Worm (Caenorhabditis elegans) whole organism, L3 larva: ENCODE measurements around the gene K05F6.12.

ENCODE experiments used
- R02D3.7 ChIP-seq: fragments of 150-350 bp; optimal IDR thresholded peaks from 2 replicates; lab custom pipeline; 2014; ENCODE audit warnings: missing biosample characterization, missing genetic modification characterization
- ZK546.5 ChIP-seq: sonication (generic microtip); optimal IDR thresholded peaks from 2 replicates; lab custom pipeline; 2017; ENCODE audit warnings: missing biosample characterization, missing genetic modification characterization
- aly-2 ChIP-seq: fragments of 150-350 bp; optimal IDR thresholded peaks from 2 replicates; lab custom pipeline; 2014; ENCODE audit warnings: missing biosample characterization, missing genetic modification characterization
- ceh-28 ChIP-seq: fragments of 150-350 bp; optimal IDR thresholded peaks from 2 replicates; lab custom pipeline; 2014; ENCODE audit warnings: missing biosample characterization, missing genetic modification reagents, missing genetic modification characterization
- ceh-82 ChIP-seq: fragments of 150-350 bp; optimal IDR thresholded peaks from 2 replicates; lab custom pipeline; 2014; ENCODE audit warnings: missing biosample characterization, missing genetic modification characterization
- ceh-9 ChIP-seq: sonication (generic microtip); optimal IDR thresholded peaks from 2 replicates; lab custom pipeline; 2018; ENCODE audit warnings: missing biosample characterization, missing genetic modification characterization
- egl-27 ChIP-seq: sonication (generic microtip); optimal IDR thresholded peaks from 4 replicates; lab custom pipeline; 2017; ENCODE audit warnings: missing biosample characterization, missing genetic modification reagents, missing genetic modification characterization
- egl-5 ChIP-seq: fragments of 150-350 bp; optimal IDR thresholded peaks from 2 replicates; lab custom pipeline; 2017; ENCODE audit warnings: missing biosample characterization, missing genetic modification reagents, missing genetic modification characterization, inconsistent platforms
- elt-2 ChIP-seq: sonication (generic microtip); optimal IDR thresholded peaks from 2 replicates; lab custom pipeline; 2016; ENCODE audit warnings: missing genetic modification reagents, mild to moderate bottlenecking, missing genetic modification characterization, missing compliant biosample characterization
- elt-3 ChIP-seq, 3 experiments: fragments of 150-350 bp in 1 of 3; sonication (generic microtip) in 2 of 3; optimal IDR thresholded peaks; 2 replicates in 2 of 3; 4 replicates in 1 of 3; lab custom pipeline; 2014 to 2017; ENCODE audit warnings: missing biosample characterization in 3 of 3, missing genetic modification characterization in 3 of 3
- eor-1 ChIP-seq, 2 experiments: fragments of 150-350 bp; optimal IDR thresholded peaks; 2 replicates each; lab custom pipeline; 2014 to 2018; ENCODE audit warnings: missing biosample characterization in 2 of 2, missing genetic modification characterization in 2 of 2
- fkh-10 ChIP-seq: sonication (generic microtip); optimal IDR thresholded peaks from 2 replicates; lab custom pipeline; 2017; ENCODE audit warnings: missing biosample characterization, missing genetic modification reagents, missing genetic modification characterization
- fos-1 ChIP-seq: fragments of 150-350 bp; optimal IDR thresholded peaks from 2 replicates; lab custom pipeline; 2014; ENCODE audit warnings: missing biosample characterization, missing genetic modification characterization
- hmg-11 ChIP-seq: sonication (generic microtip); optimal IDR thresholded peaks from 2 replicates; lab custom pipeline; 2016; ENCODE audit warnings: missing genetic modification characterization, missing compliant biosample characterization
- lin-15B ChIP-seq: fragments of 150-350 bp; optimal IDR thresholded peaks from 2 replicates; lab custom pipeline; 2014; ENCODE audit warnings: missing biosample characterization, missing genetic modification characterization
- lin-39 ChIP-seq: fragments of 150-350 bp; optimal IDR thresholded peaks from 2 replicates; lab custom pipeline; 2018; ENCODE audit warnings: missing biosample characterization, missing genetic modification reagents, missing genetic modification characterization
- lsy-12 ChIP-seq: sonication (generic microtip); optimal IDR thresholded peaks from 2 replicates; lab custom pipeline; 2016; ENCODE audit warnings: mild to moderate bottlenecking, missing genetic modification characterization, missing compliant biosample characterization
- mdl-1 ChIP-seq: fragments of 150-350 bp; optimal IDR thresholded peaks from 2 replicates; lab custom pipeline; 2014; ENCODE audit warnings: missing biosample characterization, missing genetic modification characterization
- mml-1 ChIP-seq: fragments of 150-350 bp; sonication (generic microtip); optimal IDR thresholded peaks from 3 replicates; lab custom pipeline; 2014; ENCODE audit warnings: missing biosample characterization, missing genetic modification characterization
- nfya-1 ChIP-seq: sonication (generic microtip); optimal IDR thresholded peaks from 2 replicates; lab custom pipeline; 2017; ENCODE audit warnings: missing genetic modification characterization, mild to moderate bottlenecking, missing compliant biosample characterization, antibody characterized with exemption, moderate library complexity; ENCODE audit not compliant: insufficient read depth
- nhr-11 ChIP-seq: fragments of 150-350 bp; optimal IDR thresholded peaks from 2 replicates; lab custom pipeline; 2014; ENCODE audit warnings: missing biosample characterization, missing genetic modification characterization
- nhr-12 ChIP-seq: fragments of 150-350 bp; optimal IDR thresholded peaks from 2 replicates; lab custom pipeline; 2014; ENCODE audit warnings: missing biosample characterization, missing genetic modification characterization
- nhr-23 ChIP-seq: fragments of 150-350 bp; optimal IDR thresholded peaks from 2 replicates; lab custom pipeline; 2014; ENCODE audit warnings: missing biosample characterization, missing genetic modification reagents, missing genetic modification characterization
- nhr-237 ChIP-seq: fragments of 150-350 bp; optimal IDR thresholded peaks from 2 replicates; lab custom pipeline; 2014; ENCODE audit warnings: missing biosample characterization, missing genetic modification characterization
- nhr-43 ChIP-seq: sonication (generic microtip); optimal IDR thresholded peaks from 2 replicates; lab custom pipeline; 2016; ENCODE audit warnings: mild to moderate bottlenecking, missing genetic modification characterization, missing compliant biosample characterization; ENCODE audit not compliant: poor library complexity, severe bottlenecking
- nhr-67 ChIP-seq: fragments of 150-350 bp; optimal IDR thresholded peaks from 2 replicates; lab custom pipeline; 2014; ENCODE audit warnings: missing biosample characterization, missing genetic modification characterization
- nhr-76 ChIP-seq: fragments of 150-350 bp; sonication (generic microtip); optimal IDR thresholded peaks from 5 replicates; lab custom pipeline; 2014; ENCODE audit warnings: missing biosample characterization, missing genetic modification characterization
- nhr-77 ChIP-seq: fragments of 150-350 bp; optimal IDR thresholded peaks from 2 replicates; lab custom pipeline; 2014; ENCODE audit warnings: missing biosample characterization, missing genetic modification characterization
- pha-4 ChIP-seq: fragments of 150-350 bp; optimal IDR thresholded peaks from 2 replicates; lab custom pipeline; 2014; ENCODE audit warnings: missing biosample characterization, missing genetic modification reagents, missing genetic modification characterization
- pqm-1 ChIP-seq: fragments of 150-350 bp; optimal IDR thresholded peaks from 2 replicates; lab custom pipeline; 2017; ENCODE audit warnings: missing biosample characterization, missing genetic modification characterization, inconsistent platforms
- sea-2 ChIP-seq: fragments of 150-350 bp; sonication (generic microtip); optimal IDR thresholded peaks from 4 replicates; lab custom pipeline; 2014; ENCODE audit warnings: missing biosample characterization, missing genetic modification reagents, missing genetic modification characterization
- skn-1 ChIP-seq: fragments of 150-350 bp; optimal IDR thresholded peaks from 2 replicates; lab custom pipeline; 2014; ENCODE audit warnings: missing biosample characterization, missing genetic modification characterization
- tbx-2 ChIP-seq: sonication (generic microtip); optimal IDR thresholded peaks from 2 replicates; lab custom pipeline; 2016; ENCODE audit warnings: mild to moderate bottlenecking, missing genetic modification characterization, missing compliant biosample characterization
- unc-39 ChIP-seq: sonication (generic microtip); optimal IDR thresholded peaks from 4 replicates; lab custom pipeline; 2017; ENCODE audit warnings: missing biosample characterization, missing genetic modification characterization
- unc-62 ChIP-seq: fragments of 150-350 bp; sonication (generic microtip); optimal IDR thresholded peaks from 4 replicates; lab custom pipeline; 2014; ENCODE audit warnings: missing biosample characterization, missing genetic modification reagents, missing genetic modification characterization
- zag-1 ChIP-seq: fragments of 150-350 bp; optimal IDR thresholded peaks from 2 replicates; lab custom pipeline; 2014; ENCODE audit warnings: missing biosample characterization, missing genetic modification characterization
- ztf-4 ChIP-seq: fragments of 150-350 bp; optimal IDR thresholded peaks from 2 replicates; lab custom pipeline; 2014; ENCODE audit warnings: missing biosample characterization, missing genetic modification characterization

The K05F6.12 gene

ce11 chrII:1545625-1546024 is at the start of gene K05F6.12:
TSS of gene K05F6.12 (plus strand) at chrII:1545925.
- no peak for TF ChIP-seq elt-2
- TF ChIP-seq nhr-76, result no peak
- TF ChIP-seq skn-1 (tag; lab: Kevin White, UChicago), result no peak
- TF ChIP-seq pha-4 (tag; lab: Kevin White, UChicago), result no peak
- TF ChIP-seq sea-2 (GFP tag; lab: Kevin White, UChicago), result no peak
- no peak for TF ChIP-seq nhr-237 (tag; lab: Kevin White, UChicago)
- no peak for TF ChIP-seq ceh-28 (tag; lab: Kevin White, UChicago)
- TF ChIP-seq fos-1, result no peak
- no peak for TF ChIP-seq nhr-43 (tag; lab: Kevin White, UChicago)
- TF ChIP-seq nhr-12, result no peak

DNA sequence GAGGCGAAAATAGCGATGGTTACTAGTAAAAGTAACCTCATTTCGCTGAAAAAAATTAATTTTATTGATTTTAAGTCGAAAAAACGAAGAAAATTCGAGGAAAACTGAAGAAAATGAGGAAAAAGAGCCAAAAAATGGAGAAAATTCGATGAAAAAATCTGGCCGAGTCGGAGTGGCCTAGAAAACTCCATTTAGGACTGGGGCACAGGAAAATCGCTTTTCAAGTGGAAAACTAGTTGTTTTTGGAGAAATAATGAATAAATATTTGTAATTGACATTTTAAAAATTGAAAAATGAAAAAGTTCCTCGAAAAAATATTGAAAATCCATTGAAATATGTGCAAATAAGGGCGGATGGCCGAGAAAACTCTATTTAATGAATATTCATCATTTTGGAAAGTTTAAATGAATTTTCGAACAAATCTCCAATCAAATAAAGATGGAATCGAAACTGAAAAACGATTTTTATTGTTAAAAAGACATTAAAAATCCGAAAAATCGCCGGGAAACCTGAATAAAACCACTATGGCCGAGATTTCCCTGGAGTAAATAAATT is 45.4 kb upstream of the K05F6.12 start, which contains the start of gene emc-1:
Gene emc-1, minus strand, starts transcription at position 45 of the 555 bp plus-strand sequence.
- peak; percentile 11 for TF ChIP-seq pha-4 (tag; lab: Kevin White, UChicago)
- no peak for TF ChIP-seq lsy-12

DNA sequence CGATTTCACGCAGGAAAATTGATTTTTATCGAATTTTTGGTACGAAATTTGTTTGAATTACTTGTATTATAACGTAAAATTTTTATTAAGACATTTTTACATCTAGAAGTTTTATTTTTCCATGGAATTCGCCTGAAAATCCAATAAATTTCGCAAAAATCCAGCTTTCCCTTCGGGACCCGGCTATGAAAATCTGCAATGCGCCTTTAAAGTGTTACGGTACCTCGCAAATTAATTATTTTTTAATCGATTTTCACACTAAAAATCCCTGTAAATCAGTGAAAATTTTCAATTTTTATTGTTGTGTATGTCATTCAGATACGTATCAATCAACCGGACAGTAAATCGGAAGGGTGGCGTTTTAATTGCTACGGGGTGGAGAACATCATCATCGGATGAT is 44.8 kb upstream of the K05F6.12 start:
- TF ChIP-seq eor-1 (tag; optimal IDR thresholded peaks at IDR 0.05; lab: Kevin White, UChicago), result no peak
- TF ChIP-seq ceh-9 (tag; lab: Kevin White, UChicago), result no peak
- TF ChIP-seq nhr-67 (tag; lab: Kevin White, UChicago), result no peak
- TF ChIP-seq elt-3 (tag; optimal IDR thresholded peaks at IDR 0.05; lab: Kevin White, UChicago), result no peak
- no peak for TF ChIP-seq aly-2 (tag; lab: Kevin White, UChicago)
- TF ChIP-seq nfya-1 (tag; lab: Kevin White, UChicago), result no peak
- no peak for TF ChIP-seq hmg-11
- TF ChIP-seq zag-1 (tag; lab: Kevin White, UChicago), result no peak
- no peak for TF ChIP-seq mdl-1 (tag; lab: Kevin White, UChicago)

DNA sequence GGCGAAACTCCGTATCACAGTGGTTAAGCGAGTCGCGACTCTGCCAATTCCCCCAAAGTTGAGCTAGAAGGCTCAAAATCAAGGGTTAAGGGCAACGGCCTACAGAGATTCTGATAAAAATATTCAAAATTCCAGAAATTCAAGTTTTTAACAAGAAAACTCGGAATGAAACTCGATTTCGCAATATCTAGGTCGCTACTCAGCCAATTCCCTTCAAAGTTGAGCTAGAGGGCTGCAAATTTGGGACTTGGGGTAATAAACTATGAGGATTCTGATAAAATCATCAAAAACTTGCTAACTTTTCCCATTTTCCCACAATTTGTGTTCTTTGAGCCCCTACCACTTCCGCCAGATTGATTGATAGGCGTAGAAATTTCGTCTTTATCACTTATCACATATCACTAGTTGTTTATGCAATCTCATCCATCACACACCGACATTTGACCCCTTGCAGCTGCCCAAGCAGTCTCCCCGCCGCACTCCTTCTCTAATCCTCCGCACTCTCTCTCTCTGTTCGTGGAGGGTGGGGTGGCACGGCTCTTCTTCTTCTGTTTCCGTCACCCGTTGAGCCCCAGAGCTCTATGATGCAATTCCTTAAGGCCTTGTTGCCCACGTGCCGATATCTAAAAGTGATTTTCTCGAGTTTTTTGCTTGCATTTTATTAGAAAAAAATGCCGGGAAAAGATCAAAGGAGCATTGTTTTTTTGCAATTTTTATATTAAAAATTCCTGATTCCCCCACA is 43.9 kb upstream of the K05F6.12 start:
- TF ChIP-seq mdl-1 (tag; lab: Kevin White, UChicago) (peak; percentile 65), eor-1 (tag; optimal IDR thresholded peaks at IDR 0.05; lab: Kevin White, UChicago) (no peak), egl-27 (tag; lab: Kevin White, UChicago) (no peak), ZK546.5 (tag; lab: Kevin White, UChicago) (no peak), aly-2 (tag; lab: Kevin White, UChicago) (no peak), nhr-67 (tag; lab: Kevin White, UChicago) (no peak), nhr-11 (tag; lab: Kevin White, UChicago) (no peak), mml-1 (no peak), nhr-12 (no peak), unc-62 (GFP tag; lab: Kevin White, UChicago) (peak; percentile 38), elt-3 (tag; optimal IDR thresholded peaks at IDR 0.05; lab: Kevin White, UChicago) (no peak), unc-39 (tag; lab: Kevin White, UChicago) (no peak), lin-39 (tag; lab: Kevin White, UChicago) (peak; percentile 90), fkh-10 (GFP tag; lab: Kevin White, UChicago) (no peak), ceh-82 (tag; lab: Kevin White, UChicago) (no peak), ztf-4 (tag; lab: Kevin White, UChicago) (no peak), nhr-76 (no peak), tbx-2 (tag; lab: Kevin White, UChicago) (no peak), pqm-1 (no peak), ceh-28 (tag; lab: Kevin White, UChicago) (no peak), elt-2 (no peak), egl-5 (tag; lab: Kevin White, UChicago) (peak; percentile 51), lin-15B (tag; lab: Kevin White, UChicago) (peak; percentile 1), nfya-1 (tag; lab: Kevin White, UChicago) (peak; percentile 59), hmg-11 (peak; percentile 49), fos-1 (no peak), nhr-23 (tag; lab: Kevin White, UChicago) (no peak), R02D3.7 (tag; lab: Kevin White, UChicago) (no peak), nhr-77 (tag; lab: Kevin White, UChicago) (no peak)
